Worm (Caenorhabditis elegans): ENCODE results near the gene mel-32.

mel-32 gene

ce11 chrIII:6447521-6447920 is 4.7 kb upstream of the mel-32 start:
- TF ChIP-seq peb-1 (tag; optimal IDR thresholded peaks at IDR 0.05) (no peak), unc-62 (GFP tag; optimal IDR thresholded peaks at IDR 0.05) (peak; percentile 3), nhr-25 (tag; optimal IDR thresholded peaks at IDR 0.05) (peak; percentile 73), nhr-129 (tag; optimal IDR thresholded peaks at IDR 0.05) (peak; percentile 71), fos-1 (tag; optimal IDR thresholded peaks at IDR 0.05) (peak; percentile 71), nhr-21 (tag; optimal IDR thresholded peaks at IDR 0.05) (peak; percentile 76), gmeb-1 (tag; optimal IDR thresholded peaks at IDR 0.05) (peak; percentile 41), C34F6.9 (tag; optimal IDR thresholded peaks at IDR 0.05) (peak; percentile 43), blmp-1 (tag; optimal IDR thresholded peaks at IDR 0.05; ENCODE audit: insufficient read depth) (peak; percentile 48), alr-1 (tag; optimal IDR thresholded peaks at IDR 0.05) (no peak), snpc-4 (tag; optimal IDR thresholded peaks at IDR 0.05) (no peak), ztf-1 (GFP tag; conservative IDR thresholded peaks at IDR 0.05) (no peak), ztf-11 (tag; optimal IDR thresholded peaks at IDR 0.05) (no peak), sma-9 (GFP tag; optimal IDR thresholded peaks at IDR 0.05) (peak; percentile 76), sma-9 (tag; optimal IDR thresholded peaks at IDR 0.05) (no peak), aly-2 (tag; optimal IDR thresholded peaks at IDR 0.05) (no peak), mbf-1 (tag; optimal IDR thresholded peaks at IDR 0.05) (no peak), F13H6.1 (tag; optimal IDR thresholded peaks at IDR 0.05) (peak; percentile 55), mdl-1 (tag; optimal IDR thresholded peaks at IDR 0.05) (peak; percentile 49 to 65), skn-1 (tag; optimal IDR thresholded peaks at IDR 0.05) (no peak), R02D3.7 (tag; optimal IDR thresholded peaks at IDR 0.05) (no peak), lsy-2 (tag; optimal IDR thresholded peaks at IDR 0.05) (peak in 1 of 2 experiments; percentile 67), crh-2 (tag; optimal IDR thresholded peaks at IDR 0.05) (peak; percentile 84), sma-3 (GFP tag; optimal IDR thresholded peaks at IDR 0.05) (peak; percentile 75), lin-13 (GFP tag; optimal IDR thresholded peaks at IDR 0.05) (peak; percentile 22)

- TF ChIP-seq mab-5 (tag; optimal IDR thresholded peaks at IDR 0.05) (no peak), C34F6.9 (tag; optimal IDR thresholded peaks at IDR 0.05) (no peak), unc-39 (tag; optimal IDR thresholded peaks at IDR 0.05) (no peak), F13H6.1 (tag; optimal IDR thresholded peaks at IDR 0.05) (no peak), nhr-6 (tag; optimal IDR thresholded peaks at IDR 0.05) (no peak), nhr-129 (tag; optimal IDR thresholded peaks at IDR 0.05) (no peak), nhr-12 (tag; optimal IDR thresholded peaks at IDR 0.05) (no peak), fos-1 (tag; optimal IDR thresholded peaks at IDR 0.05) (no peak), mbf-1 (tag; optimal IDR thresholded peaks at IDR 0.05) (no peak), ceh-16 (tag; optimal IDR thresholded peaks at IDR 0.05) (no peak), lin-39 (tag; optimal IDR thresholded peaks at IDR 0.05) (no peak)
These were observed 4.0 kb upstream of the mel-32 start, which contains the start of gene let-721 for ce11 chrIII:6446807-6447206. Gene let-721 (minus strand): TSS chrIII:6446907.

ce11 chrIII:6444335-6444734 is 1.5 kb upstream of the mel-32 start, which contains the start of gene C05D11.13:
Gene C05D11.13 (minus strand): TSS chrIII:6444586.
- peak in 1 of 2 experiments; percentile 84 for TF ChIP-seq lsy-2 (tag; optimal IDR thresholded peaks at IDR 0.05)
- TF ChIP-seq sma-9 (GFP tag; optimal IDR thresholded peaks at IDR 0.05), result peak; percentile 59
- TF ChIP-seq sma-9 (tag; optimal IDR thresholded peaks at IDR 0.05), result no peak
- no peak for TF ChIP-seq ceh-82 (tag; optimal IDR thresholded peaks at IDR 0.05)
- TF ChIP-seq skn-1 (tag; optimal IDR thresholded peaks at IDR 0.05), result no peak
- no peak for TF ChIP-seq unc-39 (tag; optimal IDR thresholded peaks at IDR 0.05)
- TF ChIP-seq mab-5 (tag; optimal IDR thresholded peaks at IDR 0.05), result no peak
- TF ChIP-seq sem-4 (tag; optimal IDR thresholded peaks at IDR 0.05), result no peak
- peak; percentile 51 for TF ChIP-seq unc-55 (GFP tag; optimal IDR thresholded peaks at IDR 0.05)
- peak; percentile 56 for TF ChIP-seq F13H6.1 (tag; optimal IDR thresholded peaks at IDR 0.05)
- TF ChIP-seq nhr-129 (tag; optimal IDR thresholded peaks at IDR 0.05), result peak; percentile 59
- TF ChIP-seq nhr-25 (tag; optimal IDR thresholded peaks at IDR 0.05), result peak; percentile 7
- TF ChIP-seq nhr-21 (tag; optimal IDR thresholded peaks at IDR 0.05), result peak; percentile 0
- peak; percentile 68 for TF ChIP-seq C34F6.9 (tag; optimal IDR thresholded peaks at IDR 0.05)
- peak; percentile 32 for TF ChIP-seq fos-1 (tag; optimal IDR thresholded peaks at IDR 0.05)
- peak; percentile 65 for TF ChIP-seq crh-2 (tag; optimal IDR thresholded peaks at IDR 0.05)
- TF ChIP-seq ztf-4 (tag; optimal IDR thresholded peaks at IDR 0.05), result peak; percentile 16
- peak; percentile 47 for TF ChIP-seq sma-3 (GFP tag; optimal IDR thresholded peaks at IDR 0.05)
- no peak for TF ChIP-seq elt-3 (tag; optimal IDR thresholded peaks at IDR 0.05)
- no peak for TF ChIP-seq nhr-12 (tag; optimal IDR thresholded peaks at IDR 0.05)

- TF ChIP-seq nhr-129 (tag; optimal IDR thresholded peaks at IDR 0.05) (no peak), aly-2 (tag; optimal IDR thresholded peaks at IDR 0.05) (no peak)
These were observed 2.9 kb downstream of the mel-32 start for ce11 chrIII:6439854-6440253.

Data from whole organism, L2 larva.